Fruit fly (Drosophila melanogaster): ENCODE data around the gene Sld5.

Sld5 gene

DNA sequence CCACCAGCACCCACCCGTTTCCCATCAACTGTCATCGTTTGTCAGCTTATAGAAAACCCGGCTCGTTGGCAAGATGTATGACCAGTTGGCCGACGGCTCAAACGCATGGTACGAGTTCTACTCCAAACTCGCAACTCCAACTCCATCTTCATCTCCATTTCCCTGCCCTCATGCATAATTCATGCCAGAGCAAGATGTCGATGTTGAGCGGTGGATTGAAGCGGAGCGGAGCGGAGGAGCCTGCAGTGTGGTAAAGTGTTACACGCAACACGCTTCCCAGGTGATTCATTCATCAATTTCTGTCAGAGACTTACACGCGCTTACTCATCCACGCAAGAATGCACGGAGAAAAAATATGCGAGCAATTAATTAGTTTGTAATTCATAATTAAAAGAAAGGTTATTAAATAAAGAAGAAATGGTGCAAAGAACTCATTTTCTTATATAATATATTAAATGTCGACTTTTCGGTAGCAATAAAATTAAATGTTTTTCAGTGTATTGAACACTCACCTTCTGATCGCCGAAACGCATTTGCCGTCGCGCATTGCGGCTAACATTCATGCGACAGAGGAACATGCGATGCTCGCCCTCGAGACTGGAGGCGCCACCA is 25.1 kb upstream of the Sld5 start (continued):
- TF ChIP-seq fd59A (GFP tag; optimal IDR thresholded peaks at IDR 0.05) (peak; percentile 27), CG6163 (GFP tag; IDR thresholded peaks at IDR 0.05) (peak; percentile 86), CG3919 (GFP tag; optimal IDR thresholded peaks at IDR 0.05) (peak; percentile 81), Eip75B (GFP tag; optimal IDR thresholded peaks at IDR 0.05) (peak; percentile 81), Sox14 (GFP tag; optimal IDR thresholded peaks at IDR 0.05) (peak; percentile 58), Ets21C (GFP tag; optimal IDR thresholded peaks at IDR 0.05) (peak; percentile 51), CG7368 (GFP tag; optimal IDR thresholded peaks at IDR 0.05) (peak; percentile 56), Lpt (GFP tag; optimal IDR thresholded peaks at IDR 0.05) (peak; percentile 59), fkh (GFP tag; optimal IDR thresholded peaks at IDR 0.05) (no peak), CG4318 (GFP tag; optimal IDR thresholded peaks at IDR 0.05) (peak; percentile 10), cyc (GFP tag; optimal IDR thresholded peaks at IDR 0.05) (peak; percentile 73), Smox (GFP tag; optimal IDR thresholded peaks at IDR 0.05) (peak; percentile 75), Eip93F (GFP tag; optimal IDR thresholded peaks at IDR 0.05) (no peak), Blimp-1 (GFP tag; optimal IDR thresholded peaks at IDR 0.05) (peak; percentile 57), CG10669 (GFP tag; optimal IDR thresholded peaks at IDR 0.05) (peak; percentile 73), esn (GFP tag; optimal IDR thresholded peaks at IDR 0.05) (peak; percentile 83), CG10631 (GFP tag; optimal IDR thresholded peaks at IDR 0.05) (peak; percentile 77), lz (GFP tag; optimal IDR thresholded peaks at IDR 0.05) (peak; percentile 78), CG11762 (GFP tag; optimal IDR thresholded peaks at IDR 0.05; ENCODE audit: insufficient read depth) (peak; percentile 61), acj6 (GFP tag; optimal IDR thresholded peaks at IDR 0.05) (peak; percentile 81), CG8632 (GFP tag; optimal IDR thresholded peaks at IDR 0.05) (peak; percentile 60), CG11902 (GFP tag; optimal IDR thresholded peaks at IDR 0.05) (peak; percentile 35), CG31627 (GFP tag; optimal IDR thresholded peaks at IDR 0.05) (peak; percentile 69), vri (GFP tag; optimal IDR thresholded peaks at IDR 0.05) (peak; percentile 50), CG1621 (tag; optimal IDR thresholded peaks at IDR 0.05) (peak; percentile 60), CG6792 (GFP tag; optimal IDR thresholded peaks at IDR 0.05) (peak; percentile 73)

DNA sequence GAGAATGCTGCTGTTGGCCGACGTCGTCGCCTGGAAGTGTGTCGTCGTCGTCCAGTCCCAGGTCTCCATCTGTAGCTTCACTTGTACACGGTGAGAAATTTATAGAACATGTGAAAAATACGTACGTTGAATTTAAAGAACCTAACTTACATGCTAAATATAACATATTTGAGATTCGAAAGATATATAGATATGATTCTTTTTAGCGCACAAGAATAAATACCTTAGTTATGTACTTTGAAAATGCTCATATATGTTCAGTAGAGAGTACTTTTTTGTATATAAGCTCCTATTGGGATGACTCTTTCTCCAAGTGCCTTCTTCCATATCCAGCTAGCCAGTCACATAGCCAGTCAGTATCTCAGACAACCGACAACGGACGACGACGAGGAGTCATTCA is 18.9 kb upstream of the Sld5 start:
- TF ChIP-seq CG6854 (GFP tag; optimal IDR thresholded peaks at IDR 0.05) (no peak), CG11294 (GFP tag; IDR thresholded peaks at IDR 0.05) (no peak), Hr39 (GFP tag; optimal IDR thresholded peaks at IDR 0.05) (no peak), Sox15 (GFP tag; optimal IDR thresholded peaks at IDR 0.05) (no peak), fkh (GFP tag; optimal IDR thresholded peaks at IDR 0.05) (no peak), dsx (GFP tag; optimal IDR thresholded peaks at IDR 0.05; ENCODE audit: poor library complexity, severe bottlenecking) (no peak), dac (GFP tag; optimal IDR thresholded peaks at IDR 0.05) (no peak), CG6163 (GFP tag; IDR thresholded peaks at IDR 0.05) (no peak), svp (GFP tag) (peak; percentile 36), salr (GFP tag; optimal IDR thresholded peaks at IDR 0.05) (no peak), CG6792 (GFP tag; optimal IDR thresholded peaks at IDR 0.05) (peak; percentile 36), CG1621 (tag; optimal IDR thresholded peaks at IDR 0.05) (no peak), achi (GFP tag; optimal IDR thresholded peaks at IDR 0.05) (peak; percentile 39), CG3032 (tag; optimal IDR thresholded peaks at IDR 0.05) (peak; percentile 41), Sox14 (GFP tag; optimal IDR thresholded peaks at IDR 0.05) (peak; percentile 23), lz (GFP tag; optimal IDR thresholded peaks at IDR 0.05) (no peak), CG10631 (GFP tag; optimal IDR thresholded peaks at IDR 0.05) (peak; percentile 27), eg (GFP tag; IDR thresholded peaks at IDR 0.05) (0 out of 3 replicates have a peak, but pooled peaks have one; percentile 22), Hr38 (GFP tag; optimal IDR thresholded peaks at IDR 0.05) (no peak), Lpt (GFP tag; optimal IDR thresholded peaks at IDR 0.05) (no peak), CG4318 (GFP tag; optimal IDR thresholded peaks at IDR 0.05) (no peak), CG16779 (tag; optimal IDR thresholded peaks at IDR 0.05) (no peak), topi (GFP tag; optimal IDR thresholded peaks at IDR 0.05) (peak; percentile 22), CG8319 (GFP tag; optimal IDR thresholded peaks at IDR 0.05) (no peak), vri (GFP tag; optimal IDR thresholded peaks at IDR 0.05) (no peak), Eip78C (GFP tag) (peak; percentile 81), OdsH (GFP tag; optimal IDR thresholded peaks at IDR 0.05) (peak; percentile 21), CG6808 (GFP tag; optimal IDR thresholded peaks at IDR 0.05) (peak; percentile 48), CG15336 (GFP tag; IDR thresholded peaks at IDR 0.05) (0 out of 2 replicates have a peak, but pooled peaks have one; percentile 8), pdm3 (GFP tag; optimal IDR thresholded peaks at IDR 0.05) (peak; percentile 7), CG11762 (GFP tag; optimal IDR thresholded peaks at IDR 0.05; ENCODE audit: insufficient read depth) (peak; percentile 2), Eip75B (GFP tag; optimal IDR thresholded peaks at IDR 0.05) (peak; percentile 26), CG6276 (GFP tag; optimal IDR thresholded peaks at IDR 0.05) (no peak), Ets21C (GFP tag; optimal IDR thresholded peaks at IDR 0.05) (no peak), net (GFP tag; optimal IDR thresholded peaks at IDR 0.05) (no peak), cyc (GFP tag; optimal IDR thresholded peaks at IDR 0.05) (no peak)

Measured in whole organism, prepupa.